Fruit fly (Drosophila melanogaster) whole organism, embryonic: ENCODE data around the gene CG43312.

Source experiments
- Asciz ChIP-seq: fragments of 200-800 bp; sonication (Bioruptor generic); optimal IDR thresholded peaks from 2 replicates; lab custom pipeline; 2017; ENCODE audit warnings: missing biosample characterization, mild to moderate bottlenecking, missing genetic modification characterization, missing genetic modification reagents
- CG1024 ChIP-seq: fragments of 200-800 bp; sonication (Bioruptor generic); IDR thresholded peaks from 2 replicates; pipeline ENCODE4 v1.3.6; 2022; ENCODE audit warnings: missing biosample characterization, missing genetic modification characterization
- CG12769 ChIP-seq: fragments of 200-800 bp; sonication (Bioruptor generic); optimal IDR thresholded peaks from 2 replicates; lab custom pipeline; 2019; ENCODE audit warnings: missing biosample characterization, mild to moderate bottlenecking, missing genetic modification characterization, moderate library complexity
- CG14965 ChIP-seq: fragments of 200-800 bp; sonication (Bioruptor generic); optimal IDR thresholded peaks from 2 replicates; lab custom pipeline; 2016; ENCODE audit warnings: missing biosample characterization, missing genetic modification characterization, borderline replicate concordance
- CG15073 ChIP-seq: fragments of 200-800 bp; sonication (Bioruptor generic); optimal IDR thresholded peaks from 2 replicates; lab custom pipeline; 2016; ENCODE audit warnings: missing biosample characterization, missing genetic modification characterization
- CG15479 ChIP-seq: fragments of 200-800 bp; sonication (Bioruptor generic); optimal IDR thresholded peaks from 3 replicates; lab custom pipeline; 2019; ENCODE audit warnings: missing biosample characterization, mild to moderate bottlenecking, missing genetic modification characterization, moderate library complexity
- CG17829 ChIP-seq: fragments of 200-800 bp; optimal IDR thresholded peaks from 2 replicates; lab custom pipeline; 2019; ENCODE audit warnings: missing biosample characterization, mild to moderate bottlenecking, missing genetic modification characterization, moderate library complexity
- CG18262 ChIP-seq: fragments of 200-800 bp; optimal IDR thresholded peaks from 3 replicates; lab custom pipeline; 2019; ENCODE audit warnings: missing biosample characterization, mild to moderate bottlenecking, missing genetic modification characterization, moderate library complexity
- CG1832 ChIP-seq: fragments of 200-800 bp; sonication (Bioruptor generic); optimal IDR thresholded peaks from 2 replicates; lab custom pipeline; 2017; ENCODE audit warnings: missing biosample characterization, mild to moderate bottlenecking, missing genetic modification characterization, inconsistent platforms
- CG2120 ChIP-seq: fragments of 200-800 bp; sonication (Bioruptor generic); optimal IDR thresholded peaks from 3 replicates; lab custom pipeline; 2016; ENCODE audit warnings: missing biosample characterization, missing genetic modification characterization
- CG2712 ChIP-seq: fragments of 200-800 bp; optimal IDR thresholded peaks from 3 replicates; lab custom pipeline; 2019; ENCODE audit warnings: missing biosample characterization, mild to moderate bottlenecking, missing genetic modification characterization, moderate library complexity
- CG30431 ChIP-seq: fragments of 200-800 bp; sonication (Bioruptor generic); optimal IDR thresholded peaks from 2 replicates; lab custom pipeline; 2017; ENCODE audit warnings: missing biosample characterization, missing genetic modification characterization
- CG3065 ChIP-seq: fragments of 200-800 bp; sonication (Bioruptor generic); optimal IDR thresholded peaks from 2 replicates; lab custom pipeline; 2016; ENCODE audit warnings: missing biosample characterization, missing genetic modification characterization
- CG3838 ChIP-seq: fragments of 200-800 bp; sonication (Bioruptor generic); optimal IDR thresholded peaks from 3 replicates; lab custom pipeline; 2016; ENCODE audit warnings: missing biosample characterization, missing genetic modification characterization
- CG4404 ChIP-seq: fragments of 200-800 bp; sonication (Bioruptor generic); IDR thresholded peaks from 2 replicates; pipeline ENCODE4 v1.3.6; 2022; ENCODE audit warnings: missing biosample characterization, missing genetic modification characterization
- CG4820 ChIP-seq: fragments of 200-800 bp; sonication (Bioruptor generic); optimal IDR thresholded peaks from 3 replicates; lab custom pipeline; 2016; ENCODE audit warnings: missing biosample characterization, missing genetic modification characterization
- CG6175 ChIP-seq: fragments of 200-800 bp; sonication (Bioruptor generic); IDR thresholded peaks from 3 replicates; pipeline ENCODE4 v1.3.6; 2022; ENCODE audit warnings: missing biosample characterization, missing genetic modification characterization
- CG8281 ChIP-seq: fragments of 200-800 bp; sonication (Bioruptor generic); optimal IDR thresholded peaks from 2 replicates; lab custom pipeline; 2018; ENCODE audit warnings: missing biosample characterization, mild to moderate bottlenecking, missing genetic modification characterization, moderate library complexity
- CG9876 ChIP-seq: fragments of 200-800 bp; sonication (Bioruptor generic); optimal IDR thresholded peaks from 2 replicates; lab custom pipeline; 2016; ENCODE audit warnings: missing biosample characterization, missing genetic modification characterization
- CkIIα-i1 ChIP-seq: fragments of 200-800 bp; sonication (Bioruptor generic); IDR thresholded peaks from 2 replicates; pipeline ENCODE4 v1.3.6; 2022; ENCODE audit warnings: missing biosample characterization, missing genetic modification characterization
- D ChIP-seq, 2 experiments: fragments of 200-800 bp in 1 of 2; fragments of >200 bp in 1 of 2; sonication (Bioruptor generic) in 1 of 2; optimal IDR thresholded peaks; 2 replicates in 1 of 2; 3 replicates in 1 of 2; lab custom pipeline; 2017; ENCODE audit warnings: mild to moderate bottlenecking in 1 of 2, missing biosample characterization in 1 of 2, missing genetic modification characterization in 1 of 2, missing genetic modification reagents in 1 of 2
- Dbx ChIP-seq: fragments of 200-800 bp; sonication (Bioruptor generic); IDR thresholded peaks from 3 replicates; pipeline ENCODE4 v1.3.6; 2022; ENCODE audit warnings: missing biosample characterization, missing genetic modification characterization
- Dfd ChIP-seq, 2 experiments: fragments of >200 bp; optimal IDR thresholded peaks; 2 replicates each; lab custom pipeline; 2017; ENCODE audit warnings: missing biosample characterization in 2 of 2, missing genetic modification characterization in 2 of 2
- Ets65A ChIP-seq: fragments of 200-800 bp; sonication (Bioruptor generic); peaks from one replicate; lab custom pipeline; 2016; ENCODE audit warnings: missing biosample characterization, missing genetic modification characterization
- Fer2 ChIP-seq: fragments of 200-800 bp; sonication (Bioruptor generic); optimal IDR thresholded peaks from 2 replicates; lab custom pipeline; 2018; ENCODE audit warnings: missing biosample characterization, mild to moderate bottlenecking, missing genetic modification characterization, moderate library complexity
- Lim3 ChIP-seq: fragments of 200-800 bp; sonication (Bioruptor generic); IDR thresholded peaks from 2 replicates; pipeline ENCODE4 v1.3.6; 2022; ENCODE audit warnings: missing biosample characterization, missing genetic modification characterization
- Myb ChIP-seq: fragments of 200-800 bp; sonication (Bioruptor generic); optimal IDR thresholded peaks from 2 replicates; lab custom pipeline; 2016; ENCODE audit warnings: missing biosample characterization, missing genetic modification characterization
- Nf-YB ChIP-seq: fragments of 200-800 bp; sonication (Bioruptor generic); optimal IDR thresholded peaks from 3 replicates; lab custom pipeline; 2019; ENCODE audit warnings: missing biosample characterization, mild to moderate bottlenecking, missing genetic modification characterization, moderate library complexity
- Nf-YC ChIP-seq: fragments of 200-800 bp; optimal IDR thresholded peaks from 3 replicates; lab custom pipeline; 2019; ENCODE audit warnings: missing biosample characterization, mild to moderate bottlenecking, missing genetic modification characterization, moderate library complexity
- abd-A ChIP-seq: fragments of 200-800 bp; sonication (Bioruptor generic); optimal IDR thresholded peaks from 3 replicates; lab custom pipeline; 2019; ENCODE audit warnings: missing biosample characterization, mild to moderate bottlenecking, missing genetic modification characterization, moderate library complexity
- aop ChIP-seq: fragments of 200-800 bp; sonication (Bioruptor generic); IDR thresholded peaks from 2 replicates; pipeline ENCODE4 v1.3.6; 2022; ENCODE audit warnings: missing biosample characterization, missing genetic modification characterization
- ase ChIP-seq: fragments of 200-800 bp; sonication (Bioruptor generic); IDR thresholded peaks from 3 replicates; pipeline ENCODE4 v1.3.6; 2022; ENCODE audit warnings: missing biosample characterization, missing genetic modification characterization
- bbx ChIP-seq: fragments of 200-800 bp; sonication (Bioruptor generic); IDR thresholded peaks from 2 replicates; pipeline ENCODE4 v1.3.6; 2022; ENCODE audit warnings: missing biosample characterization, missing genetic modification characterization; ENCODE audit not compliant: partially characterized antibody
- bcd ChIP-seq: fragments of 200-800 bp; sonication (Bioruptor generic); optimal IDR thresholded peaks from 2 replicates; lab custom pipeline; 2017; ENCODE audit warnings: missing biosample characterization, mild to moderate bottlenecking, missing genetic modification characterization
- danr ChIP-seq: fragments of 200-800 bp; sonication (Bioruptor generic); IDR thresholded peaks from 2 replicates; pipeline ENCODE4 v1.3.6; 2022; ENCODE audit warnings: missing biosample characterization, missing genetic modification characterization
- dm ChIP-seq: fragments of 200-800 bp; sonication (Bioruptor generic); optimal IDR thresholded peaks from 3 replicates; lab custom pipeline; 2016; ENCODE audit warnings: missing biosample characterization, missing genetic modification characterization
- dysf ChIP-seq: fragments of 200-800 bp; sonication (Bioruptor generic); IDR thresholded peaks from 3 replicates; pipeline ENCODE4 v1.3.6; 2022; ENCODE audit warnings: missing biosample characterization, missing genetic modification characterization
- fu2 ChIP-seq: fragments of 200-800 bp; sonication (Bioruptor generic); optimal IDR thresholded peaks from 2 replicates; lab custom pipeline; 2016; ENCODE audit warnings: missing biosample characterization, missing genetic modification characterization
- grn ChIP-seq: fragments of 200-800 bp; sonication (Bioruptor generic); optimal IDR thresholded peaks from 3 replicates; lab custom pipeline; 2017; ENCODE audit warnings: missing biosample characterization, missing genetic modification characterization
- gsb-n ChIP-seq: fragments of 200-800 bp; sonication (Bioruptor generic); optimal IDR thresholded peaks from 3 replicates; lab custom pipeline; 2018; ENCODE audit warnings: missing biosample characterization, mild to moderate bottlenecking, missing genetic modification characterization
- gt ChIP-seq: fragments of 200-800 bp; sonication (Bioruptor generic); IDR thresholded peaks from 2 replicates; pipeline ENCODE4 v1.3.6; 2022; ENCODE audit warnings: missing biosample characterization, missing genetic modification characterization
- klu ChIP-seq: fragments of 200-800 bp; sonication (Bioruptor generic); IDR thresholded peaks from 2 replicates; pipeline ENCODE4 v1.3.6; 2022; ENCODE audit warnings: missing biosample characterization, missing genetic modification characterization
- knrl ChIP-seq: fragments of 200-800 bp; sonication (Bioruptor generic); IDR thresholded peaks from 3 replicates; pipeline ENCODE4 v1.3.6; 2022; ENCODE audit warnings: missing biosample characterization, missing genetic modification characterization; ENCODE audit not compliant: partially characterized antibody
- nmo ChIP-seq: fragments of 200-800 bp; sonication (Bioruptor generic); optimal IDR thresholded peaks from 2 replicates; lab custom pipeline; 2018; ENCODE audit warnings: missing biosample characterization, mild to moderate bottlenecking, missing genetic modification characterization, moderate library complexity
- row ChIP-seq: fragments of 200-800 bp; sonication (Bioruptor generic); IDR thresholded peaks from 3 replicates; pipeline ENCODE4 v1.3.6; 2022; ENCODE audit warnings: missing biosample characterization, missing genetic modification characterization
- salm ChIP-seq: fragments of 200-800 bp; sonication (Bioruptor generic); optimal IDR thresholded peaks from 2 replicates; lab custom pipeline; 2018; ENCODE audit warnings: missing biosample characterization, mild to moderate bottlenecking, missing genetic modification characterization
- sens ChIP-seq: fragments of 200-800 bp; sonication (Bioruptor generic); peaks from one replicate; lab custom pipeline; 2016; ENCODE audit warnings: missing biosample characterization, missing genetic modification characterization
- so ChIP-seq: fragments of 200-800 bp; sonication (Bioruptor generic); IDR thresholded peaks from 3 replicates; pipeline ENCODE4 v1.3.6; 2022; ENCODE audit warnings: missing biosample characterization, missing genetic modification characterization
- stc ChIP-seq: fragments of 200-800 bp; sonication (Bioruptor generic); IDR thresholded peaks from 2 replicates; pipeline ENCODE4 v1.3.6; 2022; ENCODE audit warnings: missing biosample characterization, missing genetic modification characterization
- wor ChIP-seq: fragments of 200-800 bp; sonication (Bioruptor generic); IDR thresholded peaks from 2 replicates; pipeline ENCODE4 v1.3.6; 2022; ENCODE audit warnings: missing biosample characterization, missing genetic modification characterization

Gene CG43312

dm6 chr3L:22460918-22461634 is 40.3 kb upstream of the CG43312 start, which contains the start of gene laza (continued):
- TF ChIP-seq CG18262 (tag; lab: Kevin White, UChicago) (peak; percentile 26), nmo (no peak), gt (GFP tag; lab: Robert Waterston, UW) (no peak), Nf-YC (tag; lab: Kevin White, UChicago) (peak; percentile 12), CkIIα-i1 (GFP tag; lab: Robert Waterston, UW) (no peak), fu2 (GFP tag; lab: Kevin White, UChicago) (no peak), knrl (GFP tag; lab: Robert Waterston, UW) (no peak), CG1832 (GFP tag; lab: Kevin White, UChicago) (no peak), dm (no peak), CG4404 (0 out of 2 replicates have a peak, but pooled peaks have one; percentile 7), Asciz (GFP tag; lab: Kevin White, UChicago) (no peak), klu (GFP tag; lab: Robert Waterston, UW) (no peak), CG30431 (GFP tag; lab: Kevin White, UChicago) (no peak), CG12769 (tag; lab: Kevin White, UChicago) (peak; percentile 51), CG17829 (tag; lab: Kevin White, UChicago) (no peak), dysf (GFP tag; lab: Robert Waterston, UW) (0 out of 3 replicates have a peak, but pooled peaks have one; percentile 18), Nf-YB (no peak), CG9876 (GFP tag; lab: Kevin White, UChicago) (no peak), so (GFP tag; lab: Robert Waterston, UW) (0 out of 3 replicates have a peak, but pooled peaks have one; percentile 9), bbx (GFP tag; lab: Robert Waterston, UW) (no peak), CG2712 (tag; lab: Kevin White, UChicago) (peak; percentile 15), CG2120 (GFP tag; lab: Kevin White, UChicago) (peak; percentile 22), row (GFP tag; lab: Robert Waterston, UW) (peak; percentile 23; the same call in 1 of the 3 replicates), CG14965 (GFP tag; lab: Kevin White, UChicago) (no peak), CG3065 (GFP tag; lab: Kevin White, UChicago) (no peak), danr (GFP tag; lab: Robert Waterston, UW) (no peak), sens (GFP tag; lab: Kevin White, UChicago) (peak; percentile 68), gsb-n (no peak), CG1024 (no peak), wor (no peak), CG15073 (no peak), ase (GFP tag; lab: Robert Waterston, UW) (no peak), aop (GFP tag; lab: Robert Waterston, UW) (no peak), Ets65A (GFP tag; lab: Kevin White, UChicago) (no peak), CG6175 (GFP tag; lab: Robert Waterston, UW) (0 out of 3 replicates have a peak, but pooled peaks have one; percentile 33), Dfd (GFP tag; optimal IDR thresholded peaks at IDR 0.05; lab: Kevin White, UChicago) (no peak), bcd (no peak), salm (tag; lab: Kevin White, UChicago) (no peak), Myb (GFP tag; lab: Kevin White, UChicago) (no peak), CG15479 (GFP tag; lab: Kevin White, UChicago) (no peak), CG4820 (GFP tag; lab: Kevin White, UChicago) (no peak), Lim3 (GFP tag; lab: Robert Waterston, UW) (no peak), Fer2 (tag; lab: Kevin White, UChicago) (no peak), CG8281 (tag; lab: Kevin White, UChicago) (no peak), stc (GFP tag; lab: Robert Waterston, UW) (no peak), grn (peak; percentile 17), CG3838 (GFP tag; lab: Kevin White, UChicago) (no peak), D (optimal IDR thresholded peaks at IDR 0.05; lab: Kevin White, UChicago) (no peak), D (GFP tag; optimal IDR thresholded peaks at IDR 0.05; lab: Kevin White, UChicago) (no peak), Dbx (no peak; the same call in 2 of the 3 replicates), abd-A (tag; lab: Kevin White, UChicago) (no peak)
